Fruit fly (Drosophila melanogaster) whole organism, embryonic: Measurements from ENCODE around the gene Synd.

Source experiments
- CG11695 ChIP-seq: fragments of 200-800 bp; sonication (Bioruptor generic); IDR thresholded peaks from 3 replicates; pipeline ENCODE4 v1.3.6; 2022; ENCODE audit warnings: missing biosample characterization, missing genetic modification characterization
- CG11723 ChIP-seq: fragments of 200-800 bp; sonication (Bioruptor generic); optimal IDR thresholded peaks from 2 replicates; lab custom pipeline; 2017; ENCODE audit warnings: missing biosample characterization, mild to moderate bottlenecking, missing genetic modification characterization
- CG12155 ChIP-seq: fragments of 200-800 bp; sonication (Bioruptor generic); optimal IDR thresholded peaks from 3 replicates; lab custom pipeline; 2016; ENCODE audit warnings: missing biosample characterization, missing genetic modification characterization
- CG12236 ChIP-seq: fragments of 200-800 bp; sonication (Bioruptor generic); optimal IDR thresholded peaks from 2 replicates; lab custom pipeline; 2016; ENCODE audit warnings: missing biosample characterization, missing genetic modification characterization
- CG14965 ChIP-seq: fragments of 200-800 bp; sonication (Bioruptor generic); optimal IDR thresholded peaks from 2 replicates; lab custom pipeline; 2016; ENCODE audit warnings: missing biosample characterization, missing genetic modification characterization, borderline replicate concordance
- CG15269 ChIP-seq: fragments of 200-800 bp; sonication (Bioruptor generic); optimal IDR thresholded peaks from 2 replicates; lab custom pipeline; 2018; ENCODE audit warnings: missing biosample characterization, mild to moderate bottlenecking, missing genetic modification characterization, moderate library complexity
- CG18599 ChIP-seq: fragments of 200-800 bp; sonication (Bioruptor generic); optimal IDR thresholded peaks from 3 replicates; lab custom pipeline; 2017; ENCODE audit warnings: missing biosample characterization, missing genetic modification characterization, mild to moderate bottlenecking, moderate library complexity, missing genetic modification reagents
- CG2199 ChIP-seq: fragments of 200-800 bp; sonication (Bioruptor generic); IDR thresholded peaks from 3 replicates; pipeline ENCODE4 v1.3.6; 2022; ENCODE audit warnings: missing biosample characterization, missing genetic modification characterization
- CG31224 ChIP-seq: fragments of 200-800 bp; sonication (Bioruptor generic); IDR thresholded peaks from 2 replicates; pipeline ENCODE4 v1.3.6; 2022; ENCODE audit warnings: missing biosample characterization, missing genetic modification characterization
- CG3995 ChIP-seq: fragments of 200-800 bp; sonication (Bioruptor generic); optimal IDR thresholded peaks from 3 replicates; lab custom pipeline; 2016; ENCODE audit warnings: missing biosample characterization, missing genetic modification characterization
- CG4854 ChIP-seq: fragments of 200-800 bp; sonication (Bioruptor generic); optimal IDR thresholded peaks from 2 replicates; lab custom pipeline; 2016; ENCODE audit warnings: missing biosample characterization, missing genetic modification characterization, inconsistent platforms
- CG8281 ChIP-seq: fragments of 200-800 bp; sonication (Bioruptor generic); optimal IDR thresholded peaks from 2 replicates; lab custom pipeline; 2018; ENCODE audit warnings: missing biosample characterization, mild to moderate bottlenecking, missing genetic modification characterization, moderate library complexity
- CG9609 ChIP-seq: fragments of 200-800 bp; sonication (Bioruptor generic); optimal IDR thresholded peaks from 3 replicates; lab custom pipeline; 2016; ENCODE audit warnings: missing biosample characterization, missing genetic modification characterization
- CG9817 ChIP-seq: fragments of 200-800 bp; sonication (Bioruptor generic); optimal IDR thresholded peaks from 2 replicates; lab custom pipeline; 2018; ENCODE audit warnings: missing biosample characterization, mild to moderate bottlenecking, missing genetic modification characterization, moderate library complexity
- CkIIα-i1 ChIP-seq: fragments of 200-800 bp; sonication (Bioruptor generic); IDR thresholded peaks from 2 replicates; pipeline ENCODE4 v1.3.6; 2022; ENCODE audit warnings: missing biosample characterization, missing genetic modification characterization
- D ChIP-seq, 2 experiments: fragments of 200-800 bp in 1 of 2; fragments of >200 bp in 1 of 2; sonication (Bioruptor generic) in 1 of 2; optimal IDR thresholded peaks; 2 replicates in 1 of 2; 3 replicates in 1 of 2; lab custom pipeline; 2017; ENCODE audit warnings: mild to moderate bottlenecking in 1 of 2, missing biosample characterization in 1 of 2, missing genetic modification characterization in 1 of 2, missing genetic modification reagents in 1 of 2
- Ets97D ChIP-seq: fragments of 200-800 bp; sonication (Bioruptor generic); optimal IDR thresholded peaks from 3 replicates; lab custom pipeline; 2016; ENCODE audit warnings: missing biosample characterization, missing genetic modification characterization
- HLH4C ChIP-seq: fragments of 200-800 bp; sonication (Bioruptor generic); IDR thresholded peaks from 3 replicates; pipeline ENCODE4 v1.3.6; 2022; ENCODE audit warnings: missing biosample characterization, missing genetic modification characterization; ENCODE audit not compliant: partially characterized antibody
- Hr39 ChIP-seq: fragments of >200 bp; optimal IDR thresholded peaks from 2 replicates; lab custom pipeline; 2017
- Lpt ChIP-seq: fragments of >200 bp; optimal IDR thresholded peaks from 2 replicates; lab custom pipeline; 2018; ENCODE audit warnings: missing biosample characterization, missing genetic modification characterization
- Pdp1 ChIP-seq, 2 experiments: fragments of 200-800 bp; sonication (Bioruptor generic); optimal IDR thresholded peaks; 3 replicates each; lab custom pipeline; 2016; ENCODE audit warnings: missing biosample characterization in 2 of 2, missing genetic modification characterization in 2 of 2, mild to moderate bottlenecking in 1 of 2, moderate library complexity in 1 of 2
- Rx ChIP-seq: fragments of 200-800 bp; sonication (Bioruptor generic); IDR thresholded peaks from 2 replicates; pipeline ENCODE4 v1.3.6; 2022; ENCODE audit warnings: missing biosample characterization, missing genetic modification characterization
- abd-A ChIP-seq: fragments of 200-800 bp; sonication (Bioruptor generic); optimal IDR thresholded peaks from 3 replicates; lab custom pipeline; 2019; ENCODE audit warnings: missing biosample characterization, mild to moderate bottlenecking, missing genetic modification characterization, moderate library complexity
- ara ChIP-seq: fragments of 200-800 bp; sonication (Bioruptor generic); IDR thresholded peaks from 2 replicates; pipeline ENCODE4 v1.3.6; 2022; ENCODE audit warnings: missing biosample characterization, missing genetic modification characterization
- bab2 ChIP-seq: fragments of 200-800 bp; sonication (Bioruptor generic); optimal IDR thresholded peaks from 2 replicates; lab custom pipeline; 2016; ENCODE audit warnings: missing biosample characterization, missing genetic modification characterization
- caup ChIP-seq: fragments of 200-800 bp; sonication (Bioruptor generic); optimal IDR thresholded peaks from 3 replicates; lab custom pipeline; 2017; ENCODE audit warnings: missing biosample characterization, mild to moderate bottlenecking, missing genetic modification characterization, moderate library complexity; ENCODE audit not compliant: severe bottlenecking
- chm ChIP-seq: fragments of 200-800 bp; sonication (Bioruptor generic); IDR thresholded peaks from 2 replicates; pipeline ENCODE4 v1.3.6; 2022; ENCODE audit warnings: missing biosample characterization, missing genetic modification characterization
- crp ChIP-seq, 2 experiments: fragments of 200-800 bp; sonication (Bioruptor generic); optimal IDR thresholded peaks; 2 replicates in 1 of 2; 3 replicates in 1 of 2; lab custom pipeline; 2017; ENCODE audit warnings: missing biosample characterization in 2 of 2, missing genetic modification characterization in 2 of 2, mild to moderate bottlenecking in 1 of 2, moderate library complexity in 1 of 2
- hkb ChIP-seq, 2 experiments: fragments of 200-800 bp in 1 of 2; fragments of >200 bp in 1 of 2; sonication (Bioruptor generic) in 1 of 2; IDR thresholded peaks in 1 of 2; optimal IDR thresholded peaks in 1 of 2; 2 replicates each; pipeline versions ENCODE4 v1.3.6 to Lab custom; 2017 to 2022; ENCODE audit warnings: missing biosample characterization in 1 of 2, missing genetic modification characterization in 1 of 2
- insv ChIP-seq, 2 experiments: fragments of 200-800 bp; sonication (Bioruptor generic); optimal IDR thresholded peaks; 3 replicates each; lab custom pipeline; 2016 to 2018; ENCODE audit warnings: missing biosample characterization in 2 of 2, missing genetic modification characterization in 2 of 2
- inv ChIP-seq: fragments of 200-800 bp; sonication (Bioruptor generic); IDR thresholded peaks from 2 replicates; pipeline ENCODE4 v1.3.6; 2022; ENCODE audit warnings: missing biosample characterization, missing genetic modification characterization; ENCODE audit not compliant: partially characterized antibody
- maf-S ChIP-seq: fragments of 200-800 bp; sonication (Bioruptor generic); optimal IDR thresholded peaks from 2 replicates; lab custom pipeline; 2016; ENCODE audit warnings: missing biosample characterization, missing genetic modification characterization
- psq ChIP-seq: fragments of 200-800 bp; sonication (Bioruptor generic); optimal IDR thresholded peaks from 2 replicates; lab custom pipeline; 2017; ENCODE audit warnings: missing biosample characterization, missing genetic modification characterization
- row ChIP-seq: fragments of 200-800 bp; sonication (Bioruptor generic); IDR thresholded peaks from 3 replicates; pipeline ENCODE4 v1.3.6; 2022; ENCODE audit warnings: missing biosample characterization, missing genetic modification characterization
- salm ChIP-seq: fragments of 200-800 bp; sonication (Bioruptor generic); optimal IDR thresholded peaks from 2 replicates; lab custom pipeline; 2018; ENCODE audit warnings: missing biosample characterization, mild to moderate bottlenecking, missing genetic modification characterization
- schlank ChIP-seq: fragments of 200-800 bp; sonication (Bioruptor generic); optimal IDR thresholded peaks from 2 replicates; lab custom pipeline; 2018; ENCODE audit warnings: missing biosample characterization, mild to moderate bottlenecking, missing genetic modification characterization
- sens ChIP-seq: fragments of 200-800 bp; sonication (Bioruptor generic); peaks from one replicate; lab custom pipeline; 2016; ENCODE audit warnings: missing biosample characterization, missing genetic modification characterization
- seq ChIP-seq: fragments of 200-800 bp; sonication (Bioruptor generic); IDR thresholded peaks from 2 replicates; pipeline ENCODE4 v1.3.6; 2022; ENCODE audit warnings: missing biosample characterization, missing genetic modification characterization
- sisA ChIP-seq: fragments of 200-800 bp; sonication (Bioruptor generic); IDR thresholded peaks from 2 replicates; pipeline ENCODE4 v1.3.6; 2022; ENCODE audit warnings: missing biosample characterization, missing genetic modification characterization
- sna ChIP-seq: fragments of 200-800 bp; sonication (Bioruptor generic); IDR thresholded peaks from 2 replicates; pipeline ENCODE4 v1.3.6; 2022; ENCODE audit warnings: missing biosample characterization, missing genetic modification characterization; ENCODE audit not compliant: partially characterized antibody
- ssp ChIP-seq: fragments of 200-800 bp; sonication (Bioruptor generic); IDR thresholded peaks from 2 replicates; pipeline ENCODE4 v1.3.6; 2022; ENCODE audit warnings: missing biosample characterization, missing genetic modification characterization
- tna ChIP-seq: fragments of 200-800 bp; sonication (Bioruptor generic); IDR thresholded peaks from 2 replicates; pipeline ENCODE4 v1.3.6; 2022; ENCODE audit warnings: missing biosample characterization, missing genetic modification characterization; ENCODE audit not compliant: partially characterized antibody
- tx ChIP-seq: fragments of 200-800 bp; sonication (Bioruptor generic); optimal IDR thresholded peaks from 2 replicates; lab custom pipeline; 2016; ENCODE audit warnings: missing biosample characterization, missing genetic modification characterization
- vnd ChIP-seq: fragments of 200-800 bp; sonication (Bioruptor generic); IDR thresholded peaks from 3 replicates; pipeline ENCODE4 v1.3.6; 2022; ENCODE audit warnings: missing biosample characterization, missing genetic modification characterization; ENCODE audit not compliant: partially characterized antibody
- z ChIP-seq: fragments of 200-800 bp; sonication (Bioruptor generic); IDR thresholded peaks from 3 replicates; pipeline ENCODE4 v1.3.6; 2022; ENCODE audit warnings: missing biosample characterization, missing genetic modification characterization
- zf30C ChIP-seq: fragments of 200-800 bp; sonication (Bioruptor generic); optimal IDR thresholded peaks from 3 replicates; lab custom pipeline; 2018; ENCODE audit warnings: missing biosample characterization, mild to moderate bottlenecking, missing genetic modification characterization
- zfh2 ChIP-seq: fragments of 200-800 bp; sonication (Bioruptor generic); optimal IDR thresholded peaks from 2 replicates; lab custom pipeline; 2016; ENCODE audit warnings: missing biosample characterization, missing genetic modification characterization

Synd gene

dm6 chr3R:20832689-20833524 lies at the start of gene Synd (continued):
- TF ChIP-seq Pdp1 (GFP tag; optimal IDR thresholded peaks at IDR 0.05; lab: Kevin White, UChicago) (peak in 1 of 2 experiments; percentile 91), Ets97D (GFP tag; lab: Kevin White, UChicago) (peak; percentile 2), tna (GFP tag; lab: Robert Waterston, UW) (no peak; the same call in 1 of the 2 replicates), bab2 (GFP tag; lab: Kevin White, UChicago) (no peak), salm (tag; lab: Kevin White, UChicago) (no peak), HLH4C (GFP tag; lab: Robert Waterston, UW) (no peak), D (optimal IDR thresholded peaks at IDR 0.05; lab: Kevin White, UChicago) (no peak), D (GFP tag; optimal IDR thresholded peaks at IDR 0.05; lab: Kevin White, UChicago) (peak; percentile 43), maf-S (GFP tag; lab: Kevin White, UChicago) (no peak), CG11723 (GFP tag; lab: Kevin White, UChicago) (no peak), vnd (no peak), psq (no peak), CG12236 (no peak), crp (GFP tag; optimal IDR thresholded peaks at IDR 0.05; lab: Kevin White, UChicago) (peak in 1 of 2 experiments; percentile 64), CG31224 (GFP tag; lab: Robert Waterston, UW) (no peak), hkb (optimal IDR thresholded peaks at IDR 0.05; lab: Kevin White, UChicago) (no peak), hkb (GFP tag; IDR thresholded peaks at IDR 0.05; lab: Robert Waterston, UW) (no peak), sisA (GFP tag; lab: Robert Waterston, UW) (no peak), CG9609 (no peak), CkIIα-i1 (GFP tag; lab: Robert Waterston, UW) (no peak), zfh2 (GFP tag; lab: Kevin White, UChicago) (peak; percentile 10), CG9817 (tag; lab: Kevin White, UChicago) (no peak), z (no peak), schlank (tag; lab: Kevin White, UChicago) (no peak), chm (GFP tag; lab: Robert Waterston, UW) (peak; percentile 46; the same call in 1 of the 2 replicates), CG12155 (no peak), ssp (GFP tag; lab: Robert Waterston, UW) (no peak), Rx (GFP tag; lab: Robert Waterston, UW) (0 out of 2 replicates have a peak, but pooled peaks have one; percentile 23), ara (GFP tag; lab: Robert Waterston, UW) (no peak), seq (no peak), sna (0 out of 2 replicates have a peak, but pooled peaks have one; percentile 26), sens (GFP tag; lab: Kevin White, UChicago) (peak; percentile 69), CG3995 (GFP tag; lab: Kevin White, UChicago) (peak; percentile 23), row (peak; percentile 46; the same call in 2 of the 3 replicates), zf30C (GFP tag; lab: Kevin White, UChicago) (no peak), CG2199 (GFP tag; lab: Robert Waterston, UW) (no peak), inv (GFP tag; lab: Robert Waterston, UW) (no peak), caup (GFP tag; lab: Kevin White, UChicago) (no peak), CG18599 (GFP tag; lab: Kevin White, UChicago) (peak; percentile 52), abd-A (tag; lab: Kevin White, UChicago) (peak; percentile 29), insv (GFP tag; optimal IDR thresholded peaks at IDR 0.05; lab: Kevin White, UChicago) (peak in 1 of 2 experiments; percentile 28), CG15269 (tag; lab: Kevin White, UChicago) (peak; percentile 2), CG14965 (GFP tag; lab: Kevin White, UChicago) (no peak), Lpt (GFP tag; lab: Kevin White, UChicago) (no peak), CG8281 (tag; lab: Kevin White, UChicago) (no peak), CG11695 (GFP tag; lab: Robert Waterston, UW) (0 out of 3 replicates have a peak, but pooled peaks have one; percentile 31), CG4854 (no peak), Hr39 (lab: Kevin White, UChicago) (no peak), tx (GFP tag; lab: Kevin White, UChicago) (no peak)
